Worm (Caenorhabditis elegans) whole organism, L3 larva: ENCODE data around the gene sre-14.

Experiments
- ceh-82 ChIP-seq: fragments of 150-350 bp; optimal IDR thresholded peaks from 2 replicates; lab custom pipeline; 2014; ENCODE audit warnings: missing biosample characterization, missing genetic modification characterization
- elt-1 ChIP-seq: fragments of 150-350 bp; optimal IDR thresholded peaks from 2 replicates; lab custom pipeline; 2014; ENCODE audit warnings: missing biosample characterization, missing genetic modification characterization
- mdl-1 ChIP-seq: fragments of 150-350 bp; optimal IDR thresholded peaks from 2 replicates; lab custom pipeline; 2014; ENCODE audit warnings: missing biosample characterization, missing genetic modification characterization
- nhr-11 ChIP-seq: fragments of 150-350 bp; optimal IDR thresholded peaks from 2 replicates; lab custom pipeline; 2014; ENCODE audit warnings: missing biosample characterization, missing genetic modification characterization
- nhr-237 ChIP-seq: fragments of 150-350 bp; optimal IDR thresholded peaks from 2 replicates; lab custom pipeline; 2014; ENCODE audit warnings: missing biosample characterization, missing genetic modification characterization
- nhr-25 ChIP-seq: sonication (generic microtip); optimal IDR thresholded peaks from 2 replicates; lab custom pipeline; 2017; ENCODE audit warnings: missing biosample characterization, missing genetic modification characterization
- nhr-77 ChIP-seq: fragments of 150-350 bp; optimal IDR thresholded peaks from 2 replicates; lab custom pipeline; 2014; ENCODE audit warnings: missing biosample characterization, missing genetic modification characterization
- pqm-1 ChIP-seq: fragments of 150-350 bp; optimal IDR thresholded peaks from 2 replicates; lab custom pipeline; 2017; ENCODE audit warnings: missing biosample characterization, missing genetic modification characterization, inconsistent platforms
- unc-39 ChIP-seq: sonication (generic microtip); optimal IDR thresholded peaks from 4 replicates; lab custom pipeline; 2017; ENCODE audit warnings: missing biosample characterization, missing genetic modification characterization

DNA sequence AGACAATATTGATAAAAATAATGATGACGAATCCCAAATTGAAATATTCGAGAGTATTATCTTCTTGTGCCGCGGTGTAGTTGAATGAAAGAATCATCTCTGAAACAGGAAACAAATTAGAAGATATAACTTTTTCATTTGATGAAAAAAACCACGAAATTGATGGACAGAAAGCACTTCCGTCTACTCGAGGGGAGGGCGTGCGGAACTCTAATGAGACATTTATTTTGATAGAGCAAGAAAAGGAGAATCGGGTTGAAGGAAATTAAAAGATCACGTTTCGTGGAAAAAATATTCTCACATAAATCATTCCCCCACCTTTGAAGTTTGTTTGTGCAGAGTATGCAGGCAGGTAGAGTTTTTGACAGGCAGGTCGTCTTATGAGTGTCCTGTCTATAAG is at the start of gene sre-14:
- TF ChIP-seq nhr-11 (tag; lab: Kevin White, UChicago) = no peak
- TF ChIP-seq mdl-1 (tag; lab: Kevin White, UChicago) = no peak
- TF ChIP-seq unc-39 = no peak
- no peak for TF ChIP-seq nhr-237 (tag; lab: Kevin White, UChicago)
- TF ChIP-seq ceh-82 = no peak
- TF ChIP-seq elt-1 = no peak
- no peak for TF ChIP-seq nhr-77
- TF ChIP-seq nhr-25 (tag; lab: Kevin White, UChicago) = no peak
- TF ChIP-seq pqm-1 (tag; lab: Kevin White, UChicago) = no peak
